Fruit fly (Drosophila melanogaster) whole organism, embryonic: ENCODE data around the gene CG10343.

Experiments used
- Bdp1 ChIP-seq: fragments of 200-800 bp; sonication (Bioruptor generic); optimal IDR thresholded peaks from 3 replicates; lab custom pipeline; 2016; ENCODE audit warnings: missing biosample characterization, missing genetic modification characterization
- hth ChIP-seq: fragments of >200 bp; optimal IDR thresholded peaks from 2 replicates; lab custom pipeline; 2017; ENCODE audit warnings: inconsistent platforms

DNA sequence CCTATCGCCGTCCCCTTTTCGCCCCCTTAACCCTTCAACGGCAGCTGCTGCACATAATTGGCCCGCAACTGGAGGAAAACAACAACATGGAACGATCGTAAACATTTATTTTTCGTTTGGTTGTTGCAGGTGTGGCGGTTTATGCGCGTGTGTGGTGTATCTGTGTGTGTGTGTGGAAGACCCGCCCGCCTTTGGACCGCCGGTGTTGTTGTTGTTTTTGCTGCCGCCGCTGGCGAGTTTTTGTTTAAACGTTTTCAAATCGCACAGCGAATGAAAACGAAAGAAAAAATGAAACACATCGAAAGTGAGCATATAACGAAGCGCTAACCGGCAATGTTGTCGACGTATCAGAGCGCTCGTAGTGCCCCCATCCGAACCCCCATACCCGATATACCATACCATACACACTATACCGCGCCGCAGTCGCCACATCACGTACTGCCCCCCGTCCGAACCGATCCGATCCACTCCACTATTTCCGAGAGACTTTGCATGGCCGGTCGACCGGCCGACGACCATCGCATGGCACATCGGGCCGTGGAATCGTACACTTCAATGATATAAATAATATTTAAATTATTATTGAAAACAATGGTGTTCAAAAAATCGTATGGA lies 32.4 kb downstream of the CG10343 start:
- no peak for TF ChIP-seq hth (lab: Kevin White, UChicago)
- no peak for TF ChIP-seq Bdp1 (GFP tag; lab: Kevin White, UChicago)
